Comparison of ENCODE assay signal across 4 fruit fly cellular contexts in genomic region chrX:6794826-6795225, dm6.
A peak's percentile ranks its signal among the peaks of the same experiment; 100 is the strongest.
TF ChIP-seq lines count a peak whose summit lies in the region.

No protein-coding gene starts in this region.

- TF ChIP-seq CTCF in whole organism, embryonic (GFP tag; optimal IDR thresholded peaks at IDR 0.05; lab: Kevin White, UChicago) = no peak

TF ChIP-seq in whole organism, embryonic, 481 proteins besides CTCF, POLR2A, EP300 and RAD21 (continues in another document):
- TF ChIP-seq dmrt99B (tag; optimal IDR thresholded peaks at IDR 0.05; lab: Kevin White, UChicago) (peak; percentile 49), B-H1 (GFP tag; IDR thresholded peaks at IDR 0.05; lab: Robert Waterston, UW) (peak; percentile 13; the same call in 1 of the 3 replicates), grau (tag; optimal IDR thresholded peaks at IDR 0.05; lab: Kevin White, UChicago) (no peak), phol (tag; optimal IDR thresholded peaks at IDR 0.05; lab: Kevin White, UChicago) (peak; percentile 30), CG12391 (tag; optimal IDR thresholded peaks at IDR 0.05; lab: Kevin White, UChicago) (peak; percentile 3), CG10654 (GFP tag; optimal IDR thresholded peaks at IDR 0.05; lab: Kevin White, UChicago) (no peak), stc (GFP tag; IDR thresholded peaks at IDR 0.05; lab: Robert Waterston, UW) (0 out of 2 replicates have a peak, but pooled peaks have one; percentile 22), Atf-2 (GFP tag; optimal IDR thresholded peaks at IDR 0.05; lab: Kevin White, UChicago) (no peak), CG14965 (GFP tag; optimal IDR thresholded peaks at IDR 0.05; lab: Kevin White, UChicago; ENCODE audit: borderline replicate concordance) (no peak), bsh (GFP tag; optimal IDR thresholded peaks at IDR 0.05; lab: Kevin White, UChicago) (peak in 1 of 2 experiments; percentile 26), CG13287 (GFP tag; IDR thresholded peaks at IDR 0.05; lab: Robert Waterston, UW; ENCODE audit: partially characterized antibody) (no peak), CG11723 (GFP tag; optimal IDR thresholded peaks at IDR 0.05; lab: Kevin White, UChicago) (no peak), Sin3A (optimal IDR thresholded peaks at IDR 0.05; lab: Kevin White, UChicago) (no peak), tgo (GFP tag; IDR thresholded peaks at IDR 0.05; lab: Robert Waterston, UW) (no peak), D (optimal IDR thresholded peaks at IDR 0.05; lab: Kevin White, UChicago) (no peak), D (GFP tag; optimal IDR thresholded peaks at IDR 0.05; lab: Kevin White, UChicago) (peak; percentile 20), CG42726 (GFP tag; IDR thresholded peaks at IDR 0.05; lab: Robert Waterston, UW; ENCODE audit: partially characterized antibody) (no peak), dm (GFP tag; optimal IDR thresholded peaks at IDR 0.05; lab: Kevin White, UChicago) (no peak), CG3995 (GFP tag; optimal IDR thresholded peaks at IDR 0.05; lab: Kevin White, UChicago) (no peak), sqz (GFP tag; optimal IDR thresholded peaks at IDR 0.05; lab: Kevin White, UChicago) (no peak), slp2 (GFP tag; optimal IDR thresholded peaks at IDR 0.05; lab: Kevin White, UChicago) (no peak), btn (GFP tag; optimal IDR thresholded peaks at IDR 0.05; lab: Kevin White, UChicago) (no peak)

TF ChIP-seq in whole organism, prepupa, 60 proteins besides CTCF, POLR2A, EP300 and RAD21 (continues in another document):
- TF ChIP-seq CG8319 (GFP tag; optimal IDR thresholded peaks at IDR 0.05; lab: Kevin White, UChicago) = no peak
- peak; percentile 33 for TF ChIP-seq CG3919 (GFP tag; optimal IDR thresholded peaks at IDR 0.05; lab: Kevin White, UChicago)
- TF ChIP-seq CG10631 (GFP tag; optimal IDR thresholded peaks at IDR 0.05; lab: Kevin White, UChicago) = no peak
- peak; percentile 16 for TF ChIP-seq topi (GFP tag; optimal IDR thresholded peaks at IDR 0.05; lab: Kevin White, UChicago)
- peak; percentile 6 for TF ChIP-seq CG10669 (GFP tag; optimal IDR thresholded peaks at IDR 0.05; lab: Kevin White, UChicago)
- TF ChIP-seq dac (GFP tag; optimal IDR thresholded peaks at IDR 0.05; lab: Kevin White, UChicago) = no peak
- no peak for TF ChIP-seq CG11762 (GFP tag; optimal IDR thresholded peaks at IDR 0.05; lab: Kevin White, UChicago; ENCODE audit: insufficient read depth)
- TF ChIP-seq CG34406 (GFP tag; optimal IDR thresholded peaks at IDR 0.05; lab: Kevin White, UChicago) = no peak
- TF ChIP-seq CG6163 (GFP tag; IDR thresholded peaks at IDR 0.05; lab: Robert Waterston, UW) = peak; percentile 37; the same call in 2 of the 3 replicates
- TF ChIP-seq CG3032 (tag; optimal IDR thresholded peaks at IDR 0.05; lab: Kevin White, UChicago) = peak; percentile 24
- TF ChIP-seq CG6276 (GFP tag; optimal IDR thresholded peaks at IDR 0.05; lab: Kevin White, UChicago) = no peak
- TF ChIP-seq lz (GFP tag; optimal IDR thresholded peaks at IDR 0.05; lab: Kevin White, UChicago) = peak; percentile 12
- no peak for TF ChIP-seq CG4318 (GFP tag; optimal IDR thresholded peaks at IDR 0.05; lab: Kevin White, UChicago)
- no peak for TF ChIP-seq CG31627 (GFP tag; optimal IDR thresholded peaks at IDR 0.05; lab: Kevin White, UChicago)
- peak; percentile 21 for TF ChIP-seq svp (GFP tag; lab: Kevin White, UChicago)
- no peak for TF ChIP-seq CG7368 (GFP tag; optimal IDR thresholded peaks at IDR 0.05; lab: Kevin White, UChicago)
- TF ChIP-seq CG15336 (GFP tag; IDR thresholded peaks at IDR 0.05; lab: Robert Waterston, UW) = no peak
- no peak for TF ChIP-seq CG11294 (GFP tag; IDR thresholded peaks at IDR 0.05; lab: Robert Waterston, UW)
- TF ChIP-seq Ets96B (tag; optimal IDR thresholded peaks at IDR 0.05; lab: Kevin White, UChicago) = no peak
- peak; percentile 38 for TF ChIP-seq CG11902 (GFP tag; optimal IDR thresholded peaks at IDR 0.05; lab: Kevin White, UChicago)
- no peak for TF ChIP-seq CG6854 (GFP tag; optimal IDR thresholded peaks at IDR 0.05; lab: Kevin White, UChicago)
- TF ChIP-seq Lpt (GFP tag; optimal IDR thresholded peaks at IDR 0.05; lab: Kevin White, UChicago) = no peak
- TF ChIP-seq CG1621 (tag; optimal IDR thresholded peaks at IDR 0.05; lab: Kevin White, UChicago) = no peak
- TF ChIP-seq CG6808 (GFP tag; optimal IDR thresholded peaks at IDR 0.05; lab: Kevin White, UChicago) = no peak
- no peak for TF ChIP-seq Sox102F (GFP tag; optimal IDR thresholded peaks at IDR 0.05; lab: Kevin White, UChicago)

TF ChIP-seq in whole organism, pupa, 21 proteins besides CTCF, POLR2A, EP300 and RAD21:
- TF ChIP-seq CG8159 (tag; optimal IDR thresholded peaks at IDR 0.05; lab: Kevin White, UChicago) = no peak
- TF ChIP-seq Pif1A (GFP tag; optimal IDR thresholded peaks at IDR 0.05; lab: Kevin White, UChicago) = peak; percentile 2
- TF ChIP-seq Pif1B (GFP tag; optimal IDR thresholded peaks at IDR 0.05; lab: Kevin White, UChicago) = no peak
- TF ChIP-seq fd96Ca (GFP tag; IDR thresholded peaks at IDR 0.05; lab: Robert Waterston, UW) = 0 out of 3 replicates have a peak, but pooled peaks have one; percentile 22
- TF ChIP-seq CG8301 (tag; optimal IDR thresholded peaks at IDR 0.05; lab: Kevin White, UChicago) = no peak
- no peak for TF ChIP-seq Ets98B (GFP tag; IDR thresholded peaks at IDR 0.05; lab: Robert Waterston, UW)
- no peak for TF ChIP-seq CG32121 (GFP tag; IDR thresholded peaks at IDR 0.05; lab: Robert Waterston, UW)
- peak; percentile 9 for TF ChIP-seq Snoo (tag; optimal IDR thresholded peaks at IDR 0.05; lab: Kevin White, UChicago)
- TF ChIP-seq CG12605 (GFP tag; IDR thresholded peaks at IDR 0.05; lab: Robert Waterston, UW) = no peak
- no peak for TF ChIP-seq CG15710 (tag; optimal IDR thresholded peaks at IDR 0.05; lab: Kevin White, UChicago)
- no peak for TF ChIP-seq rn (GFP tag; IDR thresholded peaks at IDR 0.05; lab: Robert Waterston, UW)

TF ChIP-seq in whole organism, wandering third instar larva, 38 proteins besides CTCF, POLR2A, EP300 and RAD21:
- TF ChIP-seq OdsH (GFP tag; optimal IDR thresholded peaks at IDR 0.05; lab: Kevin White, UChicago) = no peak
- TF ChIP-seq ey (GFP tag; optimal IDR thresholded peaks at IDR 0.05; lab: Kevin White, UChicago) = no peak
- TF ChIP-seq dsf (GFP tag; optimal IDR thresholded peaks at IDR 0.05; lab: Kevin White, UChicago; ENCODE audit: borderline replicate concordance) = no peak
- TF ChIP-seq Sp1 (GFP tag; optimal IDR thresholded peaks at IDR 0.05; lab: Kevin White, UChicago) = no peak
- peak; percentile 46 for TF ChIP-seq HLH106 (tag; optimal IDR thresholded peaks at IDR 0.05; lab: Kevin White, UChicago)
- TF ChIP-seq foxo (GFP tag; optimal IDR thresholded peaks at IDR 0.05; lab: Kevin White, UChicago) = peak in 1 of 2 experiments; percentile 27
- TF ChIP-seq psq (GFP tag; optimal IDR thresholded peaks at IDR 0.05; lab: Kevin White, UChicago) = no peak
- no peak for TF ChIP-seq Dif (GFP tag; optimal IDR thresholded peaks at IDR 0.05; lab: Kevin White, UChicago; ENCODE audit: partially characterized antibody)
- TF ChIP-seq dmrt93B (GFP tag; optimal IDR thresholded peaks at IDR 0.05; lab: Kevin White, UChicago) = peak; percentile 13
- no peak for TF ChIP-seq Hnf4 (GFP tag; optimal IDR thresholded peaks at IDR 0.05; lab: Kevin White, UChicago)
- no peak for TF ChIP-seq h (GFP tag; optimal IDR thresholded peaks at IDR 0.05; lab: Kevin White, UChicago)

Comparison
In these comparisons a context has a peak if more than half of its experiments do, and no peak if none do; other contexts are left out.
1. Of the 7 proteins assayed by ChIP-seq in both whole organism, embryonic and whole organism, prepupa: peak only in whole organism, embryonic: Sox102F; only in whole organism, prepupa: none; in both: none; in neither: 6.